Worm (Caenorhabditis elegans): ENCODE measurements around the gene F59F4.3.

DNA sequence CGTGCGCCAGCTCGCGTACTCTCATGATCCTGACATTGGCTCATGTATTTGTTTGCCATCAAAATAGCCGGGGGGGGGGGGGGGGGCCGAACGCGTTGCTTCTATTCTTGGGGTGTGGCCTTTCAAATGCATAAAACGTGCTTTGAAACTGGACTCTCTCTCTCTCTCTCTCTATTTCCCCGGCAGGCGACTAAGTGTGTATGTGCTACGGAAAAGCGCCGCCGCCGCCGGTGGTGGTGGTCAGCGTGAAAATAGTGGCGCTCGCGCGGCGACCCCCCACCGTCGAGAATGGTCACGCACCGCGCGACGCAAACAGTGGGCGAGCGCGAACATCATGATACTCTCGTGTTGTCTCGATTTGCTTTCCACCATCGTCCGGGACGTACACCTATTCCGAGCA lies 33.6 kb upstream of the F59F4.3 start:
- TF ChIP-seq unc-39 (tag; optimal IDR thresholded peaks at IDR 0.05) (no peak), elt-3 (tag; optimal IDR thresholded peaks at IDR 0.05) (no peak), elt-1 (tag; optimal IDR thresholded peaks at IDR 0.05) (no peak), egl-27 (tag; optimal IDR thresholded peaks at IDR 0.05) (no peak), nhr-10 (tag; optimal IDR thresholded peaks at IDR 0.05) (no peak)

All from whole organism, L2 larva.